Worm (Caenorhabditis elegans) whole organism, mixed stage, embryonic: ENCODE measurements around the gene C18D11.3.

Experiments
- M03D4.4 ChIP-seq: sonication (generic microtip); optimal IDR thresholded peaks from 2 replicates; lab custom pipeline; 2017; ENCODE audit warnings: mild to moderate bottlenecking, missing genetic modification characterization, missing compliant biosample characterization
- bed-3 ChIP-seq: fragments of 200-800 bp; sonication (Bioruptor generic); optimal IDR thresholded peaks from 3 replicates; lab custom pipeline; 2018; ENCODE audit warnings: mild to moderate bottlenecking, missing genetic modification characterization, moderate library complexity, missing compliant biosample characterization
- blmp-1 ChIP-seq: fragments of 150-350 bp; optimal IDR thresholded peaks from 2 replicates; lab custom pipeline; 2014; ENCODE audit warnings: missing biosample characterization, missing genetic modification characterization
- ceh-39 ChIP-seq: fragments of 150-350 bp; optimal IDR thresholded peaks from 2 replicates; lab custom pipeline; 2014; ENCODE audit warnings: missing biosample characterization, missing genetic modification characterization
- ces-1 ChIP-seq: fragments of 150-350 bp; optimal IDR thresholded peaks from 2 replicates; lab custom pipeline; 2014; ENCODE audit warnings: missing biosample characterization, missing genetic modification reagents, missing genetic modification characterization
- cnd-1 ChIP-seq: fragments of 200-800 bp; sonication (Bioruptor generic); optimal IDR thresholded peaks from 2 replicates; lab custom pipeline; 2018; ENCODE audit warnings: mild to moderate bottlenecking, missing genetic modification characterization, missing compliant biosample characterization
- drap-1 ChIP-seq: fragments of 200-800 bp; sonication (Bioruptor generic); optimal IDR thresholded peaks from 3 replicates; lab custom pipeline; 2018; ENCODE audit warnings: mild to moderate bottlenecking, missing genetic modification characterization, missing compliant biosample characterization
- elt-1 ChIP-seq: sonication (generic microtip); optimal IDR thresholded peaks from 2 replicates; lab custom pipeline; 2017; ENCODE audit warnings: missing genetic modification characterization, mild to moderate bottlenecking, missing compliant biosample characterization, antibody characterized with exemption, moderate library complexity, borderline replicate concordance; ENCODE audit not compliant: insufficient read depth
- elt-3 ChIP-seq: fragments of 150-350 bp; optimal IDR thresholded peaks from 2 replicates; lab custom pipeline; 2014; ENCODE audit warnings: missing biosample characterization, missing genetic modification characterization
- flh-1 ChIP-seq: fragments of 200-800 bp; sonication (Bioruptor generic); optimal IDR thresholded peaks from 2 replicates; lab custom pipeline; 2018; ENCODE audit warnings: mild to moderate bottlenecking, missing genetic modification characterization, moderate library complexity, missing compliant biosample characterization
- ham-2 ChIP-seq: fragments of 200-800 bp; sonication (Bioruptor generic); optimal IDR thresholded peaks from 2 replicates; lab custom pipeline; 2018; ENCODE audit warnings: mild to moderate bottlenecking, missing genetic modification characterization, missing compliant biosample characterization
- hlh-1 ChIP-seq: fragments of 150-350 bp; optimal IDR thresholded peaks from 2 replicates; lab custom pipeline; 2014; ENCODE audit warnings: missing biosample characterization, missing genetic modification reagents, missing genetic modification characterization
- lin-13 ChIP-seq: fragments of 150-350 bp; optimal IDR thresholded peaks from 2 replicates; lab custom pipeline; 2014; ENCODE audit warnings: missing biosample characterization, missing genetic modification characterization
- lin-32 ChIP-seq: fragments of 200-800 bp; sonication (Bioruptor generic); optimal IDR thresholded peaks from 2 replicates; lab custom pipeline; 2018; ENCODE audit warnings: mild to moderate bottlenecking, missing genetic modification characterization, missing compliant biosample characterization
- lsy-2 ChIP-seq: fragments of 150-350 bp; optimal IDR thresholded peaks from 2 replicates; lab custom pipeline; 2014; ENCODE audit warnings: missing biosample characterization, missing genetic modification characterization
- mab-5 ChIP-seq: fragments of 150-350 bp; optimal IDR thresholded peaks from 2 replicates; lab custom pipeline; 2014; ENCODE audit warnings: missing biosample characterization, missing genetic modification characterization
- mep-1 ChIP-seq: fragments of 150-350 bp; optimal IDR thresholded peaks from 2 replicates; lab custom pipeline; 2017; ENCODE audit warnings: missing biosample characterization, missing genetic modification reagents, missing genetic modification characterization, inconsistent platforms
- mls-2 ChIP-seq: sonication (generic microtip); optimal IDR thresholded peaks from 2 replicates; lab custom pipeline; 2016; ENCODE audit warnings: mild to moderate bottlenecking, missing genetic modification characterization, moderate library complexity, missing compliant biosample characterization
- nhr-12 ChIP-seq: fragments of 150-350 bp; optimal IDR thresholded peaks from 2 replicates; lab custom pipeline; 2014; ENCODE audit warnings: missing biosample characterization, missing genetic modification characterization
- nhr-2 ChIP-seq: fragments of 150-350 bp; optimal IDR thresholded peaks from 2 replicates; lab custom pipeline; 2014; ENCODE audit warnings: missing biosample characterization, missing genetic modification characterization
- nhr-237 ChIP-seq: fragments of 150-350 bp; optimal IDR thresholded peaks from 2 replicates; lab custom pipeline; 2014; ENCODE audit warnings: missing biosample characterization, missing genetic modification characterization
- nhr-28 ChIP-seq: fragments of 150-350 bp; optimal IDR thresholded peaks from 2 replicates; lab custom pipeline; 2014; ENCODE audit warnings: missing biosample characterization, missing genetic modification characterization
- nhr-76 ChIP-seq: sonication (generic microtip); optimal IDR thresholded peaks from 2 replicates; lab custom pipeline; 2017; ENCODE audit warnings: missing biosample characterization, missing genetic modification characterization
- pha-4 ChIP-seq: fragments of 150-350 bp; optimal IDR thresholded peaks from 2 replicates; lab custom pipeline; 2018; ENCODE audit warnings: missing biosample characterization, missing genetic modification reagents, missing genetic modification characterization
- sem-2 ChIP-seq: fragments of 200-800 bp; sonication (Bioruptor generic); optimal IDR thresholded peaks from 2 replicates; lab custom pipeline; 2018; ENCODE audit warnings: mild to moderate bottlenecking, missing genetic modification characterization, missing compliant biosample characterization
- snpc-4 ChIP-seq: fragments of 150-350 bp; optimal IDR thresholded peaks from 2 replicates; lab custom pipeline; 2014; ENCODE audit warnings: missing biosample characterization, missing genetic modification characterization
- sptf-1 ChIP-seq: sonication (generic microtip); optimal IDR thresholded peaks from 2 replicates; lab custom pipeline; 2017; ENCODE audit warnings: mild to moderate bottlenecking, missing genetic modification characterization, moderate library complexity, missing compliant biosample characterization
- tbx-8 ChIP-seq: fragments of 200-800 bp; sonication (Bioruptor generic); optimal IDR thresholded peaks from 2 replicates; lab custom pipeline; 2018; ENCODE audit warnings: mild to moderate bottlenecking, missing genetic modification characterization, moderate library complexity, missing compliant biosample characterization
- unc-120 ChIP-seq: sonication (generic microtip); optimal IDR thresholded peaks from 2 replicates; lab custom pipeline; 2017; ENCODE audit warnings: missing genetic modification characterization, missing compliant biosample characterization; ENCODE audit not compliant: poor library complexity, severe bottlenecking
- unc-39 ChIP-seq: fragments of 150-350 bp; optimal IDR thresholded peaks from 2 replicates; lab custom pipeline; 2014; ENCODE audit warnings: missing biosample characterization, missing genetic modification characterization
- unc-62 ChIP-seq: fragments of 150-350 bp; optimal IDR thresholded peaks from 2 replicates; lab custom pipeline; 2014; ENCODE audit warnings: missing biosample characterization, missing genetic modification reagents, missing genetic modification characterization
- ztf-11 ChIP-seq: fragments of 150-350 bp; optimal IDR thresholded peaks from 2 replicates; lab custom pipeline; 2014; ENCODE audit warnings: missing biosample characterization, missing genetic modification characterization

The C18D11.3 gene

DNA sequence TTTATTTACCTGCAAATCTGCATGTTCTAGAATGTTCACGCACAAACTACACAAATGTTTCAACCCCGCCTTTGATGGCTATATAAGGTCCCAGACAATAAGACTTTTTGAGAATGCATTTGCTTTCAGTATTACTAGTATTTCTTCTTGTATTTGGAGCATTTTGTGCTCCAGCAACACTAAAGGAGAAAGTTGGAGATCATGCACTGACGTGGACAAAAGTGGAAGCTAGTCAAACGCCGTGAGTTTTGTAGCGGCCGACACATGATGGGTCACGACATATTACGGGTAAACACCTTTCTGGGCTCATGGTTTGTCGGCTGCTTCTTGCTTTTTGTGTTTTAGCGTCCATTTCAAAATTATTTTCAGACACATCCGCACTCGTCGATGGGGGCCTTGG lies 12.8 kb upstream of the C18D11.3 start, which contains the start of gene C18D11.6:
TSS of gene C18D11.6 (plus strand) at position 110 of the 400 bp plus-strand sequence.
- TF ChIP-seq sem-2 (GFP tag; lab: Kevin White, UChicago) = no peak
- TF ChIP-seq ztf-11 = no peak
- no peak for TF ChIP-seq unc-120 (tag; lab: Kevin White, UChicago)
- TF ChIP-seq lin-13 (tag; lab: Kevin White, UChicago) = no peak
- no peak for TF ChIP-seq snpc-4 (tag; lab: Kevin White, UChicago)
- TF ChIP-seq lin-32 (GFP tag; lab: Kevin White, UChicago) = no peak
- no peak for TF ChIP-seq lsy-2
- no peak for TF ChIP-seq pha-4 (tag; lab: Kevin White, UChicago)
- TF ChIP-seq hlh-1 (tag; lab: Kevin White, UChicago) = no peak
- no peak for TF ChIP-seq flh-1
- no peak for TF ChIP-seq mls-2
- no peak for TF ChIP-seq tbx-8 (GFP tag; lab: Kevin White, UChicago)
- no peak for TF ChIP-seq cnd-1 (tag; lab: Kevin White, UChicago)
- no peak for TF ChIP-seq mep-1 (tag; lab: Kevin White, UChicago)
- no peak for TF ChIP-seq unc-39 (tag; lab: Kevin White, UChicago)
- TF ChIP-seq bed-3 (GFP tag; lab: Kevin White, UChicago) = no peak

DNA sequence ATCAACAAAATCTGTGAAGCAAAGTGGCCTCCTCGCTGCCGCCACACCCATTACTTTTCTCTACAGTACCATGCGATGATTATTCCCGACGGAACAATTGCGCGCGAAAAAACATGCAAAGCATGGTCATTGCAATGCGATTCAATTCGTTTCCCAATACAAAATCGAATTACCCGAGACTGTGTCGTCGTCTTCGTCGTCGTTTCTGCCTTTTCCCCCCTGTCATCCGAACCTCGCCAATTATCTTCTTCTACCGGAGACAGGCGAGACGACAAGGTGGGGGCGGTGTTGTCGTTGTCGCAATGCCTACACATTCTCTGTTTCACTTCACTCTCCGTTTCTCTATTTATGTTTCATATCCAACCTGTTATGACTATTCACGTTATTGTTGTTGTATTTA lies 11.4 kb upstream of the C18D11.3 start:
- no peak for TF ChIP-seq nhr-28
- peak; percentile 10 for TF ChIP-seq blmp-1 (tag; lab: Kevin White, UChicago)

DNA sequence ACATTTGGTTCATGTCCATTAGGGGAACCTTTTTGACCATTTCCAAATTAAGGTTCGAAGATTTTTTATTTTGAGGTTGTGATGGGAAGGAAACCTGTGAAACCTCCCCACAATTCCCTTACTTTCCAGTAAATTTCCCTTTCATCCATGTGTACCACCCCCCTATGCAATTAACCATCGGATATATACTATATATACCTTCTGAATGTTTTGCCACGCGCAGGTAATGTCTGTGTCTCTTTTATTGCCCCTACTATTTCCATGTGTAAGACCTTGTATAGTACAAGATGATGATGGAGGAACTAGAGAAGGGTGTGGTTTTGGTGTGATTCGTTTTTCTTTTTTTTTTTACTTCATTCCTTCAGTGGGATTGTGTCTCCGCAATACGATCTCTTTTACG lies 8.6 kb upstream of the C18D11.3 start:
- TF ChIP-seq bed-3 (GFP tag; lab: Kevin White, UChicago) = no peak
- peak; percentile 58 for TF ChIP-seq blmp-1 (tag; lab: Kevin White, UChicago)
- no peak for TF ChIP-seq hlh-1 (tag; lab: Kevin White, UChicago)
- TF ChIP-seq, all 35 proteins: peak for 1

DNA sequence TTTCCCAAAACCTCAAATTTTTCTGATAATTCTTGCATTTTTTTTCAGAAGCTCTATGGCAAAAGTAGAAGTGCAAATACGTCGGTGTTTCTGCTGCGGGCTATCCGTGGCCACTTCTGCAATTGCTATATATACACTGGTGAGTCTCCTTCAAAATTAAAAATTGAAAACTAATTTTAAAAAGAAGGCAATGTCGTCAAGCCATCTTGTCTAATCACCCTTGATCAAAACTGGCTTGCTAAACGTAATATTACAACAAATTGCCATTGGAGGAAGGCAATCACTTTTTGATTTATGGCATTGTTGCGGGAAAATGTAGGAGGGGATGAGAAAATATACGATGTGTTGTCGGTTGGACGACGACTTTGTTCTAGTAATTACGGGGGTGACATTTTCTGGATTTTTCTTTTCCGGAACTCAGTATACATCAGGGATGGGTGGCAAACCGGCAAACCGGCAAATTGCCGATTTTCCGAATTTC lies 6.7 kb upstream of the C18D11.3 start, which contains the start of gene C18D11.1:
TSS of gene C18D11.1 (plus strand) at position 51 of the 481 bp plus-strand sequence.
- TF ChIP-seq unc-62 (GFP tag; lab: Kevin White, UChicago) (peak; percentile 60), sem-2 (GFP tag; lab: Kevin White, UChicago) (no peak), mls-2 (no peak)

DNA sequence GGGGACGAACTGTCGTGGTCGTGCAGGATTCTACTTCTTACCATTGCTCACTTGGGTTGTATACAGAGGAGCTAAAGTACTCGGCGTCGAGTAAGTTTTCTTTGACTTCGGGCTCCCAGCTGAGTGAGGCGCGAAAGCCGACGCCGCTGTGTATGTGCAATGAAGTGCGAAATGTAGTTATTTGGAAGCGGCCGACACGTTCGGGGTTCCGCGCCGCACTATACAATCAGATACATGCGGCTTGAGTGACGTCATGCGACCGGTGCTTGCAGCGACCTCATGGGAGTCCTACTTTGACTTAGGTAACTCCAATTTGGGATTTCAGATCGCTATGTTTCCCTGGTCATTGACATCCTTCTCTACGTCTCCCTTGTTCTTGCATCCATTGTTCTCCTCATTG lies 5.4 kb upstream of the C18D11.3 start:
- TF ChIP-seq nhr-76 (tag; lab: Kevin White, UChicago) = no peak
- TF ChIP-seq ces-1 (GFP tag; lab: Kevin White, UChicago) = no peak
- TF ChIP-seq mep-1 (tag; lab: Kevin White, UChicago) = no peak
- TF ChIP-seq nhr-2 (tag; lab: Kevin White, UChicago) = no peak

ce11 chrIII:11822407-11822806 lies 841 bp upstream of the C18D11.3 start, which contains the start of gene maa-1:
Gene maa-1 (minus strand): TSS chrIII:11822526.
- TF ChIP-seq nhr-237 (tag; lab: Kevin White, UChicago) = no peak
- TF ChIP-seq flh-1 = no peak
- no peak for TF ChIP-seq mep-1 (tag; lab: Kevin White, UChicago)
- no peak for TF ChIP-seq tbx-8 (GFP tag; lab: Kevin White, UChicago)
- no peak for TF ChIP-seq elt-1 (tag; lab: Kevin White, UChicago)
- no peak for TF ChIP-seq mab-5 (tag; lab: Kevin White, UChicago)
- TF ChIP-seq nhr-12 (tag; lab: Kevin White, UChicago) = no peak
- TF ChIP-seq unc-39 (tag; lab: Kevin White, UChicago) = no peak
- TF ChIP-seq drap-1 (GFP tag; lab: Kevin White, UChicago) = no peak
- no peak for TF ChIP-seq lin-13 (tag; lab: Kevin White, UChicago)
- no peak for TF ChIP-seq ztf-11
- no peak for TF ChIP-seq pha-4 (tag; lab: Kevin White, UChicago)

ce11 chrIII:11824088-11824487 lies 840 bp downstream of the C18D11.3 start:
- TF ChIP-seq cnd-1 (tag; lab: Kevin White, UChicago) (no peak), sptf-1 (tag; lab: Kevin White, UChicago) (no peak), mep-1 (tag; lab: Kevin White, UChicago) (no peak), nhr-28 (no peak), M03D4.4 (tag; lab: Kevin White, UChicago) (no peak), elt-3 (tag; lab: Kevin White, UChicago) (no peak), flh-1 (no peak), ceh-39 (tag; lab: Kevin White, UChicago) (no peak), nhr-76 (tag; lab: Kevin White, UChicago) (no peak), lsy-2 (no peak), unc-39 (tag; lab: Kevin White, UChicago) (no peak), tbx-8 (GFP tag; lab: Kevin White, UChicago) (no peak), ham-2 (GFP tag; lab: Kevin White, UChicago) (no peak), bed-3 (GFP tag; lab: Kevin White, UChicago) (no peak), blmp-1 (tag; lab: Kevin White, UChicago) (no peak), nhr-12 (tag; lab: Kevin White, UChicago) (no peak)
